Fruit fly (Drosophila melanogaster) whole organism, embryonic: ENCODE measurements around the gene CG7878.

Experiments
- Asciz ChIP-seq: fragments of 200-800 bp; sonication (Bioruptor generic); optimal IDR thresholded peaks from 2 replicates; lab custom pipeline; 2017; ENCODE audit warnings: missing biosample characterization, mild to moderate bottlenecking, missing genetic modification characterization, missing genetic modification reagents
- Bdp1 ChIP-seq: fragments of 200-800 bp; sonication (Bioruptor generic); optimal IDR thresholded peaks from 3 replicates; lab custom pipeline; 2016; ENCODE audit warnings: missing biosample characterization, missing genetic modification characterization
- CG10274 ChIP-seq: fragments of 200-800 bp; sonication (Bioruptor generic); optimal IDR thresholded peaks from 3 replicates; lab custom pipeline; 2017; ENCODE audit warnings: missing biosample characterization, mild to moderate bottlenecking, missing genetic modification characterization
- CG12299 ChIP-seq: fragments of 200-800 bp; sonication (Bioruptor generic); optimal IDR thresholded peaks from 2 replicates; lab custom pipeline; 2018; ENCODE audit warnings: missing biosample characterization, mild to moderate bottlenecking, missing genetic modification characterization
- CG12659 ChIP-seq: fragments of 200-800 bp; sonication (Bioruptor generic); optimal IDR thresholded peaks from 3 replicates; lab custom pipeline; 2017; ENCODE audit warnings: mild to moderate bottlenecking, missing biosample characterization, missing genetic modification reagents, missing genetic modification characterization
- CG13287 ChIP-seq: fragments of 200-800 bp; sonication (Bioruptor generic); IDR thresholded peaks from 2 replicates; pipeline ENCODE4 v1.3.6; 2022; ENCODE audit warnings: missing biosample characterization, missing genetic modification characterization; ENCODE audit not compliant: partially characterized antibody
- CG17361 ChIP-seq: fragments of 200-800 bp; sonication (Bioruptor generic); IDR thresholded peaks from 3 replicates; pipeline ENCODE4 v1.3.6; 2022; ENCODE audit warnings: missing biosample characterization, missing genetic modification characterization
- CG18476 ChIP-seq: fragments of 200-800 bp; sonication (Bioruptor generic); optimal IDR thresholded peaks from 2 replicates; lab custom pipeline; 2016; ENCODE audit warnings: missing biosample characterization, mild to moderate bottlenecking, missing genetic modification characterization
- CG2889 ChIP-seq: fragments of 200-800 bp; sonication (Bioruptor generic); IDR thresholded peaks from 3 replicates; pipeline ENCODE4 v1.3.6; 2022; ENCODE audit warnings: missing biosample characterization, missing genetic modification characterization
- CG31224 ChIP-seq: fragments of 200-800 bp; sonication (Bioruptor generic); IDR thresholded peaks from 2 replicates; pipeline ENCODE4 v1.3.6; 2022; ENCODE audit warnings: missing biosample characterization, missing genetic modification characterization
- CG34376 ChIP-seq: fragments of 200-800 bp; sonication (Bioruptor generic); optimal IDR thresholded peaks from 2 replicates; lab custom pipeline; 2018; ENCODE audit warnings: missing biosample characterization, mild to moderate bottlenecking, missing genetic modification characterization
- CG4707 ChIP-seq: fragments of 200-800 bp; sonication (Bioruptor generic); optimal IDR thresholded peaks from 2 replicates; lab custom pipeline; 2018; ENCODE audit warnings: missing biosample characterization, mild to moderate bottlenecking, missing genetic modification characterization, moderate library complexity
- CG4820 ChIP-seq: fragments of 200-800 bp; sonication (Bioruptor generic); optimal IDR thresholded peaks from 3 replicates; lab custom pipeline; 2016; ENCODE audit warnings: missing biosample characterization, missing genetic modification characterization
- CG6791 ChIP-seq: fragments of 200-800 bp; sonication (Bioruptor generic); IDR thresholded peaks from 3 replicates; pipeline ENCODE4 v1.3.6; 2022; ENCODE audit warnings: missing biosample characterization, missing genetic modification characterization; ENCODE audit not compliant: partially characterized antibody
- CG7556 ChIP-seq: fragments of 200-800 bp; sonication (Bioruptor generic); optimal IDR thresholded peaks from 2 replicates; lab custom pipeline; 2017; ENCODE audit warnings: missing biosample characterization, mild to moderate bottlenecking, missing genetic modification characterization
- CG8359 ChIP-seq: fragments of 200-800 bp; sonication (Bioruptor generic); optimal IDR thresholded peaks from 2 replicates; lab custom pipeline; 2017; ENCODE audit warnings: missing biosample characterization, mild to moderate bottlenecking, missing genetic modification characterization, borderline replicate concordance
- CG9797 ChIP-seq: fragments of 200-800 bp; sonication (Bioruptor generic); optimal IDR thresholded peaks from 3 replicates; lab custom pipeline; 2018; ENCODE audit warnings: missing biosample characterization, mild to moderate bottlenecking, missing genetic modification characterization
- CG9876 ChIP-seq: fragments of 200-800 bp; sonication (Bioruptor generic); optimal IDR thresholded peaks from 2 replicates; lab custom pipeline; 2016; ENCODE audit warnings: missing biosample characterization, missing genetic modification characterization
- Doc2 ChIP-seq: fragments of 200-800 bp; sonication (Bioruptor generic); IDR thresholded peaks from 2 replicates; pipeline ENCODE4 v1.3.6; 2022; ENCODE audit warnings: missing biosample characterization, missing genetic modification characterization
- Fer3 ChIP-seq: fragments of 200-800 bp; sonication (Bioruptor generic); optimal IDR thresholded peaks from 2 replicates; lab custom pipeline; 2018; ENCODE audit warnings: missing biosample characterization, mild to moderate bottlenecking, missing genetic modification characterization, moderate library complexity
- HLH54F ChIP-seq: fragments of 200-800 bp; sonication (Bioruptor generic); optimal IDR thresholded peaks from 3 replicates; lab custom pipeline; 2016; ENCODE audit warnings: missing biosample characterization, missing genetic modification characterization
- Hr3 ChIP-seq: fragments of 200-800 bp; sonication (Bioruptor generic); optimal IDR thresholded peaks from 3 replicates; lab custom pipeline; 2016; ENCODE audit warnings: missing biosample characterization, missing genetic modification characterization
- Hr51 ChIP-seq, 2 experiments: fragments of 200-800 bp; sonication (Bioruptor generic); optimal IDR thresholded peaks; 2 replicates in 1 of 2; 3 replicates in 1 of 2; lab custom pipeline; 2016 to 2018; ENCODE audit warnings: missing biosample characterization in 2 of 2, missing genetic modification characterization in 2 of 2, mild to moderate bottlenecking in 1 of 2, moderate library complexity in 1 of 2
- Kr ChIP-seq: fragments of 200-800 bp; sonication (Bioruptor generic); optimal IDR thresholded peaks from 2 replicates; lab custom pipeline; 2017; ENCODE audit warnings: missing biosample characterization, mild to moderate bottlenecking, missing genetic modification characterization
- Lhr ChIP-seq: fragments of 200-800 bp; sonication (Bioruptor generic); optimal IDR thresholded peaks from 3 replicates; lab custom pipeline; 2017; ENCODE audit warnings: mild to moderate bottlenecking, missing biosample characterization, missing genetic modification reagents, missing genetic modification characterization
- Nf-YB ChIP-seq: fragments of 200-800 bp; sonication (Bioruptor generic); optimal IDR thresholded peaks from 3 replicates; lab custom pipeline; 2019; ENCODE audit warnings: missing biosample characterization, mild to moderate bottlenecking, missing genetic modification characterization, moderate library complexity
- Rfx ChIP-seq: fragments of 200-800 bp; sonication (Bioruptor generic); IDR thresholded peaks from 2 replicates; pipeline ENCODE4 v1.3.6; 2022; ENCODE audit warnings: missing biosample characterization, missing genetic modification characterization
- Scr ChIP-seq: fragments of 200-800 bp; sonication (Bioruptor generic); IDR thresholded peaks from 2 replicates; pipeline ENCODE4 v1.3.6; 2022; ENCODE audit warnings: missing biosample characterization, missing genetic modification characterization; ENCODE audit not compliant: partially characterized antibody
- Six4 ChIP-seq: fragments of 200-800 bp; sonication (Bioruptor generic); optimal IDR thresholded peaks from 2 replicates; lab custom pipeline; 2016; ENCODE audit warnings: missing biosample characterization, missing genetic modification characterization
- TFAM ChIP-seq: fragments of 200-800 bp; sonication (Bioruptor generic); optimal IDR thresholded peaks from 2 replicates; lab custom pipeline; 2017; ENCODE audit warnings: missing biosample characterization, missing genetic modification characterization, inconsistent platforms
- Trl ChIP-seq, 3 experiments: fragments of >200 bp in 2 of 3; fragments of 200-800 bp in 1 of 3; sonication (Bioruptor generic) in 1 of 3; optimal IDR thresholded peaks; 2 replicates in 1 of 3; 3 replicates in 2 of 3; lab custom pipeline; 2016 to 2017; ENCODE audit warnings: missing biosample characterization in 1 of 3, missing genetic modification characterization in 1 of 3
- aop ChIP-seq: fragments of 200-800 bp; sonication (Bioruptor generic); IDR thresholded peaks from 2 replicates; pipeline ENCODE4 v1.3.6; 2022; ENCODE audit warnings: missing biosample characterization, missing genetic modification characterization
- ase ChIP-seq: fragments of 200-800 bp; sonication (Bioruptor generic); IDR thresholded peaks from 3 replicates; pipeline ENCODE4 v1.3.6; 2022; ENCODE audit warnings: missing biosample characterization, missing genetic modification characterization
- chm ChIP-seq: fragments of 200-800 bp; sonication (Bioruptor generic); IDR thresholded peaks from 2 replicates; pipeline ENCODE4 v1.3.6; 2022; ENCODE audit warnings: missing biosample characterization, missing genetic modification characterization
- fd96Cb ChIP-seq: fragments of 200-800 bp; sonication (Bioruptor generic); optimal IDR thresholded peaks from 2 replicates; lab custom pipeline; 2018; ENCODE audit warnings: missing biosample characterization, mild to moderate bottlenecking, missing genetic modification characterization, moderate library complexity
- klu ChIP-seq: fragments of 200-800 bp; sonication (Bioruptor generic); IDR thresholded peaks from 2 replicates; pipeline ENCODE4 v1.3.6; 2022; ENCODE audit warnings: missing biosample characterization, missing genetic modification characterization
- knrl ChIP-seq: fragments of 200-800 bp; sonication (Bioruptor generic); IDR thresholded peaks from 3 replicates; pipeline ENCODE4 v1.3.6; 2022; ENCODE audit warnings: missing biosample characterization, missing genetic modification characterization; ENCODE audit not compliant: partially characterized antibody
- lov ChIP-seq, 2 experiments: fragments of 200-800 bp in 1 of 2; fragments of >200 bp in 1 of 2; sonication (Bioruptor generic) in 1 of 2; IDR thresholded peaks in 1 of 2; optimal IDR thresholded peaks in 1 of 2; 2 replicates in 1 of 2; 3 replicates in 1 of 2; pipeline versions ENCODE4 v1.3.6 to Lab custom; 2017 to 2022; ENCODE audit warnings: missing biosample characterization in 1 of 2, missing genetic modification characterization in 1 of 2
- maf-S ChIP-seq: fragments of 200-800 bp; sonication (Bioruptor generic); optimal IDR thresholded peaks from 2 replicates; lab custom pipeline; 2016; ENCODE audit warnings: missing biosample characterization, missing genetic modification characterization
- mirr ChIP-seq: fragments of 200-800 bp; sonication (Bioruptor generic); optimal IDR thresholded peaks from 3 replicates; lab custom pipeline; 2018; ENCODE audit warnings: missing biosample characterization, mild to moderate bottlenecking, missing genetic modification characterization
- pb ChIP-seq: fragments of 200-800 bp; sonication (Bioruptor generic); optimal IDR thresholded peaks from 3 replicates; lab custom pipeline; 2016; ENCODE audit warnings: missing biosample characterization, missing genetic modification characterization
- pfk ChIP-seq: fragments of 200-800 bp; sonication (Bioruptor generic); optimal IDR thresholded peaks from 2 replicates; lab custom pipeline; 2018; ENCODE audit warnings: missing biosample characterization, mild to moderate bottlenecking, missing genetic modification characterization, moderate library complexity
- ro ChIP-seq: fragments of 200-800 bp; sonication (Bioruptor generic); IDR thresholded peaks from 2 replicates; pipeline ENCODE4 v1.3.6; 2022; ENCODE audit warnings: missing biosample characterization, missing genetic modification characterization
- so ChIP-seq: fragments of 200-800 bp; sonication (Bioruptor generic); IDR thresholded peaks from 3 replicates; pipeline ENCODE4 v1.3.6; 2022; ENCODE audit warnings: missing biosample characterization, missing genetic modification characterization
- stc ChIP-seq: fragments of 200-800 bp; sonication (Bioruptor generic); IDR thresholded peaks from 2 replicates; pipeline ENCODE4 v1.3.6; 2022; ENCODE audit warnings: missing biosample characterization, missing genetic modification characterization
- tio ChIP-seq: fragments of 200-800 bp; sonication (Bioruptor generic); optimal IDR thresholded peaks from 2 replicates; lab custom pipeline; 2017; ENCODE audit warnings: missing biosample characterization, missing genetic modification characterization, inconsistent platforms
- twi ChIP-seq: fragments of 200-800 bp; optimal IDR thresholded peaks from 2 replicates; lab custom pipeline; 2019; ENCODE audit warnings: missing biosample characterization, mild to moderate bottlenecking, missing genetic modification characterization, moderate library complexity
- wor ChIP-seq: fragments of 200-800 bp; sonication (Bioruptor generic); IDR thresholded peaks from 2 replicates; pipeline ENCODE4 v1.3.6; 2022; ENCODE audit warnings: missing biosample characterization, missing genetic modification characterization
- zen ChIP-seq: fragments of 200-800 bp; sonication (Bioruptor generic); optimal IDR thresholded peaks from 3 replicates; lab custom pipeline; 2018; ENCODE audit warnings: missing biosample characterization, mild to moderate bottlenecking, missing genetic modification characterization, moderate library complexity
- zen2 ChIP-seq: fragments of 200-800 bp; sonication (Bioruptor generic); IDR thresholded peaks from 3 replicates; pipeline ENCODE4 v1.3.6; 2022; ENCODE audit warnings: missing biosample characterization, missing genetic modification characterization; ENCODE audit not compliant: partially characterized antibody

The CG7878 gene

DNA sequence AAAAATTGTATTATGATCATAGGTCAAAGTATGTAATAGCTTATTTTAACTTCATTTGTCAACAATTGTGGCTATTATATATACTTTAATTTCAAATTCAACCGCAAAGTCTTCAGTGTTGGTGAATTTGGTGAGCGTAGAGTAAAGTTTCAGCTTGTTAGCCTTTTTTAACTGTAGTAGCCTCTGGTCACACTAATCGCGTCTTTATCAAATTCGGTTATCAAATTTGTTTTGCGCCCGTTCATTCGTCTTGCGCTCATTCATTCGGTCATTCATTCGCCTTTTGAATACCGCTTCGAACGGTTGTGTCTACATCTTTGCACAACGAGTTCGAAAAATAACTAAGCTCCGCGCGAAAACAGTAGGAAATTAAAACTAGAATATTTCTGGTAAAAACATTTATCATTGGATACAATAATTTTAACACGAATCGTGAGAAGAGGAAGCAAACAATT lies 17.4 kb upstream of the CG7878 start, which contains the start of gene puc (continued):
- TF ChIP-seq Six4 (GFP tag; lab: Kevin White, UChicago) (no peak), so (GFP tag; lab: Robert Waterston, UW) (no peak), CG9876 (GFP tag; lab: Kevin White, UChicago) (no peak), aop (no peak), stc (GFP tag; lab: Robert Waterston, UW) (no peak), Fer3 (tag; lab: Kevin White, UChicago) (peak; percentile 51), klu (no peak), CG8359 (GFP tag; lab: Kevin White, UChicago) (peak; percentile 45), CG10274 (GFP tag; lab: Kevin White, UChicago) (no peak), Asciz (peak; percentile 30), Bdp1 (GFP tag; lab: Kevin White, UChicago) (no peak), lov (optimal IDR thresholded peaks at IDR 0.05; lab: Kevin White, UChicago) (no peak), lov (GFP tag; IDR thresholded peaks at IDR 0.05; lab: Robert Waterston, UW) (no peak), HLH54F (GFP tag; lab: Kevin White, UChicago) (no peak), CG12299 (tag; lab: Kevin White, UChicago) (peak; percentile 33), tio (no peak), zen2 (no peak), ase (GFP tag; lab: Robert Waterston, UW) (no peak), CG13287 (GFP tag; lab: Robert Waterston, UW) (no peak), Hr51 (GFP tag; optimal IDR thresholded peaks at IDR 0.05; lab: Kevin White, UChicago) (no peak), knrl (GFP tag; lab: Robert Waterston, UW) (no peak), wor (GFP tag; lab: Robert Waterston, UW) (no peak), fd96Cb (tag; lab: Kevin White, UChicago) (no peak), Kr (GFP tag; lab: Kevin White, UChicago) (no peak), Doc2 (GFP tag; lab: Robert Waterston, UW) (no peak), Nf-YB (GFP tag; lab: Kevin White, UChicago) (no peak), pfk (peak; percentile 9), Rfx (GFP tag; lab: Robert Waterston, UW) (no peak), CG7556 (GFP tag; lab: Kevin White, UChicago) (peak; percentile 2), chm (GFP tag; lab: Robert Waterston, UW) (no peak), CG12659 (GFP tag; lab: Kevin White, UChicago) (peak; percentile 67), CG6791 (GFP tag; lab: Robert Waterston, UW) (no peak), mirr (peak; percentile 54), TFAM (no peak), CG2889 (GFP tag; lab: Robert Waterston, UW) (no peak), CG18476 (GFP tag; lab: Kevin White, UChicago) (no peak), Hr3 (GFP tag; lab: Kevin White, UChicago) (no peak), ro (GFP tag; lab: Robert Waterston, UW) (no peak), CG17361 (GFP tag; lab: Robert Waterston, UW) (no peak), Scr (no peak), Lhr (GFP tag; lab: Kevin White, UChicago) (peak; percentile 73), zen (tag; lab: Kevin White, UChicago) (peak; percentile 49), CG9797 (GFP tag; lab: Kevin White, UChicago) (peak; percentile 81), maf-S (GFP tag; lab: Kevin White, UChicago) (no peak), CG31224 (GFP tag; lab: Robert Waterston, UW) (no peak), CG4820 (peak; percentile 10), Trl (optimal IDR thresholded peaks at IDR 0.05; lab: Kevin White, UChicago) (no peak), Trl (GFP tag; optimal IDR thresholded peaks at IDR 0.05; lab: Kevin White, UChicago) (peak; percentile 26), CG34376 (peak; percentile 77), pb (peak; percentile 15), twi (tag; lab: Kevin White, UChicago) (no peak), CG4707 (GFP tag; lab: Kevin White, UChicago) (peak; percentile 45)
